Worm (Caenorhabditis elegans): ENCODE measurements around the gene arf-1.
A peak's percentile ranks its signal among the peaks of the same experiment; 100 is the strongest.

DNA sequence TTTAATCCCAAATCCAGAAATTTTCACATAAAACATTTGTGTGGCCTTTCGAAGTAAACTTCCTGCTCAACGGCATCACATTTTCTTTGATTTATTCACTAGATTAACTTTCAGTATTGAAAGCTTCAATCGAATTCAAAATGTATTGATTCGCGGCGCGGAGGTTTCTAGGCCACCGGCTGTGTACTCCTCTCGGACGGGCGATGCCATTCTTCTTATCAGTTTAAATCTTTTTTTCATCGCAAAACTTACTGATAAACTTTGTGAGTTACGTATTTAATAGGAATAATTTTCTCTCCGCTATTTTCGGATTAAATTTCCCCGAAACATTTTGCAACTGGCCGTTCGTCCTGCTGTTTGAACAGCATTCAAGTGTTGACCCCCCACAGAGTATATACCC lies 7.2 kb downstream of the arf-1 start:
- TF ChIP-seq tbx-11 (GFP tag; IDR thresholded peaks at IDR 0.05) (no peak), flt-1 (GFP tag; IDR thresholded peaks at IDR 0.05) (no peak), F13C5.2 (tag; optimal IDR thresholded peaks at IDR 0.05) (no peak), ceh-13 (GFP tag; optimal IDR thresholded peaks at IDR 0.05) (no peak), ama-1 (optimal IDR thresholded peaks at IDR 0.05) (no peak), ceh-36 (tag; optimal IDR thresholded peaks at IDR 0.05) (no peak), pes-1 (GFP tag; IDR thresholded peaks at IDR 0.05) (no peak), hmbx-1 (tag; optimal IDR thresholded peaks at IDR 0.05) (no peak), tbx-37 (GFP tag; conservative IDR thresholded peaks at IDR 0.05) (peak; percentile 12; the same call in 1 of the 2 replicates), hmg-4 (GFP tag; optimal IDR thresholded peaks at IDR 0.05) (peak; percentile 21), tra-4 (tag; optimal IDR thresholded peaks at IDR 0.05) (no peak), B0310.2 (tag; optimal IDR thresholded peaks at IDR 0.05) (no peak), hnd-1 (tag; optimal IDR thresholded peaks at IDR 0.05) (no peak), ets-7 (tag; optimal IDR thresholded peaks at IDR 0.05) (no peak)
